Worm (Caenorhabditis elegans): Measurements from ENCODE around the gene W02B12.11.
A peak's percentile ranks its signal among the peaks of the same experiment; 100 is the strongest.

Gene W02B12.11

DNA sequence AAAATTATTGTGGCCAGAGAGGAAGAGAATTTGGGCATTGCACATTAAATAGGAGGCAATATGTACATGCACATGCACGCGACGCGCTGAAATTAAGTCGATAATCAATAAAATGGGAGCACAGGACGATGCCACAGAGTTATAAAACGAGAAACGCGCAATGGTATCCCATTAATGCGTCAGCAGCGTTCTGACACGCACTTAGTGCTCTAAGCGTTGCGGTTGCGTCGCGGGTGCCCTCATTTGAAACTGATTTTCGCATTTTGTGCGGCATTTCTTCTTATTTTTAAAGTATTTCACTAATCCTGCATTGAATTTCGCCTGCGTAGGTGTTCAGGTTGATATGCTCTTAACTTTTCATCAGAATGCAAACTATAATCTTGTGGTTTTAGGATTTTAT, 20.6 kb upstream of the W02B12.11 start, which contains the start of gene rsp-1 (continued):
- TF ChIP-seq unc-130 (GFP tag; optimal IDR thresholded peaks at IDR 0.05) (no peak), dox-1 (GFP tag; IDR thresholded peaks at IDR 0.05) (peak; percentile 95), hlh-26 (GFP tag; conservative IDR thresholded peaks at IDR 0.05) (no peak), lir-1 (GFP tag; conservative IDR thresholded peaks at IDR 0.05) (0 out of 2 replicates have a peak, but pooled peaks have one; percentile 39), ztf-6 (GFP tag; IDR thresholded peaks at IDR 0.05) (0 out of 2 replicates have a peak, but pooled peaks have one; percentile 26), ccch-3 (GFP tag; optimal IDR thresholded peaks at IDR 0.05) (no peak), Y56A3A.18 (GFP tag; IDR thresholded peaks at IDR 0.05) (0 out of 2 replicates have a peak, but pooled peaks have one; percentile 49), ztf-25 (GFP tag; IDR thresholded peaks at IDR 0.05) (no peak), hsf-1 (GFP tag; IDR thresholded peaks at IDR 0.05) (peak; percentile 12; the same call in 1 of the 2 replicates), lag-1 (GFP tag; IDR thresholded peaks at IDR 0.05) (0 out of 2 replicates have a peak, but pooled peaks have one; percentile 48), ets-4 (GFP tag; optimal IDR thresholded peaks at IDR 0.05) (peak; percentile 40), Y53G8AR.9 (GFP tag; conservative IDR thresholded peaks at IDR 0.05) (peak; percentile 93), lin-40 (tag; optimal IDR thresholded peaks at IDR 0.05) (peak; percentile 88), hrde-1 (tag; optimal IDR thresholded peaks at IDR 0.05; ENCODE audit: borderline replicate concordance) (peak; percentile 36), nhr-120 (GFP tag; IDR thresholded peaks at IDR 0.05) (no peak), ceh-27 (GFP tag; optimal IDR thresholded peaks at IDR 0.05) (peak; percentile 85), Y67H2A.10 (GFP tag; conservative IDR thresholded peaks at IDR 0.05) (peak; percentile 81), F39B2.1 (GFP tag; IDR thresholded peaks at IDR 0.05) (no peak), tlf-1 (GFP tag; optimal IDR thresholded peaks at IDR 0.05) (peak; percentile 87), F10E7.11 (tag; optimal IDR thresholded peaks at IDR 0.05) (no peak), mes-4 (tag; optimal IDR thresholded peaks at IDR 0.05) (no peak), dpff-1 (tag; optimal IDR thresholded peaks at IDR 0.05) (no peak), madf-8 (GFP tag; conservative IDR thresholded peaks at IDR 0.05) (peak; percentile 57), C17E4.6 (GFP tag; IDR thresholded peaks at IDR 0.05) (peak; percentile 69), attf-5 (GFP tag; optimal IDR thresholded peaks at IDR 0.05) (peak; percentile 98), tbp1 (GFP tag; optimal IDR thresholded peaks at IDR 0.05) (peak; percentile 72), dpl-1 (GFP tag; optimal IDR thresholded peaks at IDR 0.05) (peak; percentile 56), sdz-38 (tag; optimal IDR thresholded peaks at IDR 0.05) (no peak), ZK185.1 (tag; optimal IDR thresholded peaks at IDR 0.05; ENCODE audit: poor library complexity, severe bottlenecking) (peak; percentile 80), let-607 (tag; optimal IDR thresholded peaks at IDR 0.05) (peak; percentile 54 to 73), D2030.7 (GFP tag; IDR thresholded peaks at IDR 0.05) (peak; percentile 77), chd-7 (tag; optimal IDR thresholded peaks at IDR 0.05) (peak; percentile 64), snpc-3.4 (tag; optimal IDR thresholded peaks at IDR 0.05) (peak; percentile 81), ama-1 (optimal IDR thresholded peaks at IDR 0.05) (no peak), ama-1 (GFP tag; optimal IDR thresholded peaks at IDR 0.05) (no peak), madf-10 (tag; optimal IDR thresholded peaks at IDR 0.05) (peak; percentile 80), snpc-4 (GFP tag; optimal IDR thresholded peaks at IDR 0.05) (no peak), snpc-4 (tag; optimal IDR thresholded peaks at IDR 0.05) (peak; percentile 73 to 82 (median 80)), F23B12.7 (tag; optimal IDR thresholded peaks at IDR 0.05; ENCODE audit: insufficient read depth) (peak; percentile 85), rec-8 (tag; optimal IDR thresholded peaks at IDR 0.05) (no peak), akir-1 (GFP tag; optimal IDR thresholded peaks at IDR 0.05) (no peak), aptf-3 (GFP tag; IDR thresholded peaks at IDR 0.05) (no peak), Y95B8A.8 (GFP tag; IDR thresholded peaks at IDR 0.05) (peak; percentile 93), ztf-28 (GFP tag; IDR thresholded peaks at IDR 0.05) (0 out of 2 replicates have a peak, but pooled peaks have one; percentile 49), C06A6.2 (GFP tag; conservative IDR thresholded peaks at IDR 0.05) (peak; percentile 45; the same call in 1 of the 2 replicates), lin-54 (GFP tag; optimal IDR thresholded peaks at IDR 0.05) (peak; percentile 93), repo-1 (tag; optimal IDR thresholded peaks at IDR 0.05) (peak; percentile 69), K11D2.4 (GFP tag; IDR thresholded peaks at IDR 0.05) (peak; percentile 88)
